Worm (Caenorhabditis elegans): ENCODE measurements around the gene sysm-1.

DNA sequence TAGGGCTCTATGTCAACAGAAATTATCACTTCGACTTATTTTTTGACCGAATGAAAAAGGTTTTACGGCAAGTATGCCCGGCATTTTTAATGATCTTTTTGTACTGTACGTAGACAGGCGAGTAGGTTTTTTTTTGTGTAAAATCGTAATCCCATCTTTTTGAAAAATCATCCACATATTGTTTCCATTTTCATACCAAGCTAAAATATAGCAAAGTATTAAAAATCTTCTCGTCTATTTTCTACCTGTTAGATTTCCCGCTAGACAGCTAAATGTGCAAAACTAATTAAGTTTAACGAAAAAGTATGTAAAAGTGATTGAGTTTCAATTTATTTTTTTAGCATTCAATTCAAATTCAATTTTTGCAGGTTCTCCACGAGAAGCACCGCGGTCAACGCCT is 48.4 kb upstream of the sysm-1 start, which contains the start of gene C16D2.1:
- TF ChIP-seq nhr-77 (tag; optimal IDR thresholded peaks at IDR 0.05) (no peak), ztf-11 (tag; optimal IDR thresholded peaks at IDR 0.05) (no peak), spr-3 (GFP tag; optimal IDR thresholded peaks at IDR 0.05) (no peak), arid-1 (GFP tag; conservative IDR thresholded peaks at IDR 0.05) (no peak), lsy-2 (tag; optimal IDR thresholded peaks at IDR 0.05) (no peak), F37D6.2 (tag; optimal IDR thresholded peaks at IDR 0.05) (no peak), tag-97 (GFP tag; IDR thresholded peaks at IDR 0.05) (no peak), mdl-1 (tag; optimal IDR thresholded peaks at IDR 0.05) (no peak), lin-39 (tag; optimal IDR thresholded peaks at IDR 0.05) (no peak), dpl-1 (GFP tag; optimal IDR thresholded peaks at IDR 0.05) (no peak)
